Fruit fly (Drosophila melanogaster): Measurements from ENCODE around the gene Myc.
A peak's percentile ranks its signal among the peaks of the same experiment; 100 is the strongest.

Myc gene

dm6 chrX:3361675-3362074, 11.3 kb upstream of the Myc start:
- no peak for TF ChIP-seq noc (tag; optimal IDR thresholded peaks at IDR 0.05)

dm6 chrX:3362436-3362835, 10.5 kb upstream of the Myc start:
- TF ChIP-seq noc (tag; optimal IDR thresholded peaks at IDR 0.05), result no peak

- peak; percentile 75 for TF ChIP-seq noc (tag; optimal IDR thresholded peaks at IDR 0.05)
Measured at dm6 chrX:3363676-3364075, 9.3 kb upstream of the Myc start.

dm6 chrX:3365586-3365985, 7.4 kb upstream of the Myc start:
- TF ChIP-seq noc (tag; optimal IDR thresholded peaks at IDR 0.05), result peak; percentile 60

- no peak for TF ChIP-seq noc (tag; optimal IDR thresholded peaks at IDR 0.05)
Measured at dm6 chrX:3366884-3367669, 5.9 kb upstream of the Myc start.

dm6 chrX:3369324-3370033, 3.5 kb upstream of the Myc start:
- TF ChIP-seq noc (tag; optimal IDR thresholded peaks at IDR 0.05), result no peak

dm6 chrX:3370455-3370854, 2.5 kb upstream of the Myc start:
- no peak for TF ChIP-seq noc (tag; optimal IDR thresholded peaks at IDR 0.05)

- TF ChIP-seq noc (tag; optimal IDR thresholded peaks at IDR 0.05), result peak; percentile 30
Measured at dm6 chrX:3371267-3371824, 1.6 kb upstream of the Myc start.

- no peak for TF ChIP-seq noc (tag; optimal IDR thresholded peaks at IDR 0.05)
Measured at dm6 chrX:3373656-3374055, 697 bp downstream of the Myc start.

- TF ChIP-seq noc (tag; optimal IDR thresholded peaks at IDR 0.05), result no peak
Measured at dm6 chrX:3374269-3374668, 1.3 kb downstream of the Myc start.

- no peak for TF ChIP-seq noc (tag; optimal IDR thresholded peaks at IDR 0.05)
Measured at dm6 chrX:3376442-3376841, 3.5 kb downstream of the Myc start.

dm6 chrX:3377306-3377932, 4.5 kb downstream of the Myc start:
- TF ChIP-seq noc (tag; optimal IDR thresholded peaks at IDR 0.05), result no peak

- peak; percentile 88 for TF ChIP-seq noc (tag; optimal IDR thresholded peaks at IDR 0.05)
Measured at dm6 chrX:3378490-3379091, 5.6 kb downstream of the Myc start.

- no peak for TF ChIP-seq noc (tag; optimal IDR thresholded peaks at IDR 0.05)
Measured at dm6 chrX:3379364-3379983, 6.5 kb downstream of the Myc start.

dm6 chrX:3380198-3380597, 7.2 kb downstream of the Myc start:
- no peak for TF ChIP-seq noc (tag; optimal IDR thresholded peaks at IDR 0.05)

- TF ChIP-seq noc (tag; optimal IDR thresholded peaks at IDR 0.05), result peak; percentile 22
Measured at dm6 chrX:3380981-3381380, 8.0 kb downstream of the Myc start.

Data from whole organism, larva.